Worm (Caenorhabditis elegans) whole organism, young adult: ENCODE results near the gene Y41E3.1.
"Not testable (repeated sequence)": the region's sequence is repeated elsewhere in the genome, so short reads cannot be mapped to it uniquely, and the experiment has no call there.

Source experiments
- B0019.2 ChIP-seq: fragments of 200-800 bp; sonication (Bioruptor generic); conservative IDR thresholded peaks from 2 replicates; pipeline ENCODE4 v1.3.6; 2022; ENCODE audit warnings: missing genetic modification reagents, missing genetic modification characterization, missing compliant biosample characterization
- B0261.1 ChIP-seq: sonication (generic microtip); optimal IDR thresholded peaks from 2 replicates; lab custom pipeline; 2016; ENCODE audit warnings: mild to moderate bottlenecking, missing genetic modification characterization, moderate library complexity, missing compliant biosample characterization
- C06A6.2 ChIP-seq: fragments of 200-800 bp; sonication (Bioruptor generic); conservative IDR thresholded peaks from 2 replicates; pipeline ENCODE4 v1.3.6; 2022; ENCODE audit warnings: missing genetic modification characterization, missing compliant biosample characterization
- D2030.7 ChIP-seq: fragments of 200-800 bp; sonication (Bioruptor generic); IDR thresholded peaks from 2 replicates; pipeline ENCODE4 v1.3.6; 2022; ENCODE audit warnings: missing genetic modification reagents, missing genetic modification characterization, missing compliant biosample characterization
- F52B5.7 ChIP-seq: sonication (generic microtip); optimal IDR thresholded peaks from 2 replicates; lab custom pipeline; 2016; ENCODE audit warnings: mild to moderate bottlenecking, missing genetic modification characterization, missing compliant biosample characterization
- Y53F4B.3 ChIP-seq: fragments of 200-800 bp; sonication (Bioruptor generic); IDR thresholded peaks from 2 replicates; pipeline ENCODE4 v1.3.6; 2022; ENCODE audit warnings: missing genetic modification reagents, missing genetic modification characterization, missing compliant biosample characterization
- Y53G8AR.9 ChIP-seq: fragments of 200-800 bp; sonication (Bioruptor generic); conservative IDR thresholded peaks from 2 replicates; pipeline ENCODE4 v1.3.6; 2022; ENCODE audit warnings: missing genetic modification reagents, missing genetic modification characterization, missing compliant biosample characterization
- akir-1 ChIP-seq: fragments of 200-800 bp; sonication (Bioruptor generic); optimal IDR thresholded peaks from 2 replicates; lab custom pipeline; 2018; ENCODE audit warnings: mild to moderate bottlenecking, missing genetic modification characterization, moderate library complexity, missing compliant biosample characterization
- aptf-2 ChIP-seq: fragments of 200-800 bp; sonication (Bioruptor generic); conservative IDR thresholded peaks from 2 replicates; pipeline ENCODE4 v1.3.6; 2022; ENCODE audit warnings: missing genetic modification reagents, missing genetic modification characterization, missing compliant biosample characterization
- aptf-3 ChIP-seq: fragments of 200-800 bp; sonication (Bioruptor generic); IDR thresholded peaks from 2 replicates; pipeline ENCODE4 v1.3.6; 2022; ENCODE audit warnings: missing genetic modification characterization, missing compliant biosample characterization
- atf-7 ChIP-seq: sonication (generic microtip); optimal IDR thresholded peaks from 2 replicates; lab custom pipeline; 2017; ENCODE audit warnings: mild to moderate bottlenecking, missing genetic modification characterization, missing compliant biosample characterization
- athp-1 ChIP-seq: sonication (generic microtip); optimal IDR thresholded peaks from 2 replicates; lab custom pipeline; 2017; ENCODE audit warnings: mild to moderate bottlenecking, missing genetic modification characterization, missing compliant biosample characterization
- attf-3 ChIP-seq: fragments of 200-800 bp; sonication (Bioruptor generic); conservative IDR thresholded peaks from 2 replicates; pipeline ENCODE4 v1.3.6; 2022; ENCODE audit warnings: missing genetic modification reagents, missing genetic modification characterization, missing compliant biosample characterization
- attf-6 ChIP-seq: fragments of 200-800 bp; sonication (Bioruptor generic); IDR thresholded peaks from 2 replicates; pipeline ENCODE4 v1.3.6; 2022; ENCODE audit warnings: missing genetic modification reagents, missing genetic modification characterization, missing compliant biosample characterization
- ceh-100 ChIP-seq: fragments of 200-800 bp; sonication (Bioruptor generic); IDR thresholded peaks from 2 replicates; pipeline ENCODE4 v1.3.6; 2022; ENCODE audit warnings: missing genetic modification reagents, missing genetic modification characterization, missing compliant biosample characterization
- ceh-27 ChIP-seq: fragments of 200-800 bp; sonication (Bioruptor generic); optimal IDR thresholded peaks from 2 replicates; lab custom pipeline; 2018; ENCODE audit warnings: mild to moderate bottlenecking, missing genetic modification characterization, moderate library complexity, missing compliant biosample characterization
- ceh-91 ChIP-seq: fragments of 200-800 bp; sonication (Bioruptor generic); IDR thresholded peaks from 2 replicates; pipeline ENCODE4 v1.3.6; 2022; ENCODE audit warnings: missing genetic modification reagents, missing genetic modification characterization, missing compliant biosample characterization
- chd-7 ChIP-seq: sonication (generic microtip); optimal IDR thresholded peaks from 2 replicates; lab custom pipeline; 2016; ENCODE audit warnings: mild to moderate bottlenecking, missing genetic modification characterization, moderate library complexity, missing compliant biosample characterization
- him-1 ChIP-seq: sonication (generic microtip); optimal IDR thresholded peaks from 2 replicates; lab custom pipeline; 2016; ENCODE audit warnings: missing genotype, missing genetic modification reagents, missing genetic modification characterization, missing compliant biosample characterization
- hmg-1.2 ChIP-seq: fragments of 200-800 bp; sonication (Bioruptor generic); IDR thresholded peaks from 2 replicates; pipeline ENCODE4 v1.3.6; 2022; ENCODE audit warnings: missing genetic modification reagents, missing genetic modification characterization, missing compliant biosample characterization
- mel-28 ChIP-seq: sonication (generic microtip); optimal IDR thresholded peaks from 2 replicates; lab custom pipeline; 2016; ENCODE audit warnings: borderline replicate concordance, mild to moderate bottlenecking, missing genetic modification characterization, missing compliant biosample characterization
- nfya-2 ChIP-seq: fragments of 200-800 bp; sonication (Bioruptor generic); IDR thresholded peaks from 2 replicates; pipeline ENCODE4 v1.3.6; 2022; ENCODE audit warnings: missing genetic modification reagents, missing genetic modification characterization, missing compliant biosample characterization
- nhr-120 ChIP-seq: fragments of 200-800 bp; sonication (Bioruptor generic); IDR thresholded peaks from 2 replicates; pipeline ENCODE4 v1.3.6; 2022; ENCODE audit warnings: missing genetic modification characterization, missing compliant biosample characterization
- nhr-27 ChIP-seq: fragments of 200-800 bp; sonication (Bioruptor generic); optimal IDR thresholded peaks from 2 replicates; lab custom pipeline; 2018; ENCODE audit warnings: mild to moderate bottlenecking, missing genetic modification characterization, moderate library complexity, missing compliant biosample characterization
- nhr-80 ChIP-seq: sonication (generic microtip); optimal IDR thresholded peaks from 2 replicates; lab custom pipeline; 2016; ENCODE audit warnings: missing genetic modification characterization, missing compliant biosample characterization
- rpc-1 ChIP-seq, 2 experiments: fragments of 150-350 bp in 1 of 2; sonication (generic microtip) in 1 of 2; optimal IDR thresholded peaks; 2 replicates each; lab custom pipeline; 2014 to 2018; ENCODE audit warnings: missing biosample characterization in 1 of 2, missing genetic modification characterization in 1 of 2, missing genetic modification reagents in 1 of 2, missing genotype in 1 of 2
- snpc-4 ChIP-seq, 5 experiments: fragments of 150-350 bp in 1 of 5; sonication (generic microtip) in 4 of 5; optimal IDR thresholded peaks; 2 replicates each; lab custom pipeline; 2014 to 2018; ENCODE audit warnings: missing genetic modification characterization in 5 of 5, missing biosample characterization in 3 of 5, antibody characterized with exemption in 2 of 5, mild to moderate bottlenecking in 2 of 5, missing compliant biosample characterization in 2 of 5, missing genotype in 2 of 5, moderate library complexity in 2 of 5, missing genetic modification reagents in 1 of 5
- tbp1 ChIP-seq: fragments of 200-800 bp; sonication (Bioruptor generic); optimal IDR thresholded peaks from 2 replicates; lab custom pipeline; 2018; ENCODE audit warnings: mild to moderate bottlenecking, missing genetic modification characterization, missing compliant biosample characterization
- unc-62 ChIP-seq: fragments of 150-350 bp; optimal IDR thresholded peaks from 2 replicates; lab custom pipeline; 2014; ENCODE audit warnings: missing biosample characterization, missing genetic modification reagents, missing genetic modification characterization
- ztf-18 ChIP-seq: sonication (generic microtip); optimal IDR thresholded peaks from 2 replicates; lab custom pipeline; 2016; ENCODE audit warnings: missing genotype, mild to moderate bottlenecking, missing genetic modification characterization, missing compliant biosample characterization
- ztf-22 ChIP-seq: fragments of 200-800 bp; sonication (Bioruptor generic); optimal IDR thresholded peaks from 2 replicates; lab custom pipeline; 2018; ENCODE audit warnings: mild to moderate bottlenecking, missing genetic modification characterization, moderate library complexity, missing compliant biosample characterization
- ztf-6 ChIP-seq: fragments of 200-800 bp; sonication (Bioruptor generic); IDR thresholded peaks from 2 replicates; pipeline ENCODE4 v1.3.6; 2022; ENCODE audit warnings: missing genetic modification reagents, missing genetic modification characterization, missing compliant biosample characterization

Gene Y41E3.1

ce11 chrIV:14932640-14933039, 26.0 kb downstream of the Y41E3.1 start, which contains the start of gene Y57G11C.1131 (continued):
- no peak for TF ChIP-seq nhr-120 (GFP tag; lab: Robert Waterston, UW)
- TF ChIP-seq ceh-100, result no peak
- no peak for TF ChIP-seq ztf-18 (tag; lab: Kevin White, UChicago)
- TF ChIP-seq nhr-80, result no peak
- TF ChIP-seq B0019.2 (GFP tag; lab: Robert Waterston, UW), result no peak
- TF ChIP-seq Y53G8AR.9 (GFP tag; lab: Robert Waterston, UW), result no peak
- TF ChIP-seq athp-1 (tag; lab: Kevin White, UChicago), result no peak
- no peak for TF ChIP-seq rpc-1 (optimal IDR thresholded peaks at IDR 0.05; lab: Kevin White, UChicago)
- no peak for TF ChIP-seq rpc-1 (tag; optimal IDR thresholded peaks at IDR 0.05; lab: Kevin White, UChicago)
- no peak for TF ChIP-seq nhr-27 (tag; lab: Kevin White, UChicago)
- TF ChIP-seq D2030.7 (GFP tag; lab: Robert Waterston, UW), result 0 out of 2 replicates have a peak, but pooled peaks have one; percentile 14

ce11 chrIV:14929421-14929820, 29.3 kb downstream of the Y41E3.1 start, which contains the start of gene Y57G11C.28:
Gene Y57G11C.28 (plus strand): TSS chrIV:14929721.
- no peak for TF ChIP-seq atf-7 (tag; lab: Kevin White, UChicago)
- no peak for TF ChIP-seq hmg-1.2 (GFP tag; lab: Robert Waterston, UW)
- no peak for TF ChIP-seq aptf-3 (GFP tag; lab: Robert Waterston, UW)
- TF ChIP-seq chd-7 (tag; lab: Kevin White, UChicago), result no peak
- no peak for TF ChIP-seq ztf-22 (GFP tag; lab: Kevin White, UChicago)
- TF ChIP-seq ceh-91 (GFP tag; lab: Robert Waterston, UW), result no peak
- no peak for TF ChIP-seq mel-28 (tag; lab: Kevin White, UChicago)
- no peak for TF ChIP-seq unc-62 (GFP tag; lab: Kevin White, UChicago)
- TF ChIP-seq aptf-2, result no peak
- TF ChIP-seq him-1 (tag; lab: Kevin White, UChicago), result no peak

- TF ChIP-seq ceh-27, result no peak
- no peak for TF ChIP-seq ztf-6
Measured at ce11 chrIV:14919310-14919709, 39.4 kb downstream of the Y41E3.1 start, which contains the start of gene ccch-5. Gene ccch-5 (plus strand): TSS chrIV:14919610.

ce11 chrIV:14911134-14911760, 47.4 kb downstream of the Y41E3.1 start:
- TF ChIP-seq B0261.1, result peak; percentile 38
- TF ChIP-seq snpc-4 (GFP tag; optimal IDR thresholded peaks at IDR 0.05; lab: Kevin White, UChicago), result not testable (repeated sequence)
- TF ChIP-seq snpc-4 (tag; optimal IDR thresholded peaks at IDR 0.05; lab: Kevin White, UChicago), result peak in 2 of 4 experiments; percentile 9 to 84
- TF ChIP-seq rpc-1 (optimal IDR thresholded peaks at IDR 0.05; lab: Kevin White, UChicago), result peak; percentile 6
- peak; percentile 63 for TF ChIP-seq rpc-1 (tag; optimal IDR thresholded peaks at IDR 0.05; lab: Kevin White, UChicago)
- TF ChIP-seq tbp1 (GFP tag; lab: Kevin White, UChicago), result peak; percentile 64
- peak; percentile 66 for TF ChIP-seq hmg-1.2 (GFP tag; lab: Robert Waterston, UW)
- TF ChIP-seq attf-6, result peak; percentile 95

- TF ChIP-seq akir-1 (GFP tag; lab: Kevin White, UChicago), result no peak
- no peak for TF ChIP-seq attf-3 (GFP tag; lab: Robert Waterston, UW)
- no peak for TF ChIP-seq F52B5.7 (tag; lab: Kevin White, UChicago)
- TF ChIP-seq nfya-2 (GFP tag; lab: Robert Waterston, UW), result no peak
- no peak for TF ChIP-seq Y53F4B.3
- TF ChIP-seq C06A6.2 (GFP tag; lab: Robert Waterston, UW), result no peak
Measured at ce11 chrIV:14909589-14909988, 49.1 kb downstream of the Y41E3.1 start, which contains the start of gene pnc-2. Gene pnc-2 (minus strand): TSS chrIV:14909689.
